Worm (Caenorhabditis elegans): Measurements from ENCODE around the gene fipr-7.

fipr-7 gene

ce11 chrV:10275619-10276018 lies 46.0 kb downstream of the fipr-7 start, which contains the start of gene Y22F5A.11:
Gene Y22F5A.11, minus strand, starts transcription at chrV:10275646.
- TF ChIP-seq ref-1 (GFP tag; conservative IDR thresholded peaks at IDR 0.05) (no peak), cog-1 (tag; optimal IDR thresholded peaks at IDR 0.05) (no peak), tab-1 (GFP tag; IDR thresholded peaks at IDR 0.05) (no peak), ztf-23 (GFP tag; IDR thresholded peaks at IDR 0.05) (no peak), T22C8.4 (GFP tag; IDR thresholded peaks at IDR 0.05) (no peak), flt-1 (GFP tag; IDR thresholded peaks at IDR 0.05) (no peak), klf-2 (GFP tag; conservative IDR thresholded peaks at IDR 0.05) (no peak), ztf-29 (GFP tag; IDR thresholded peaks at IDR 0.05) (no peak), med-1 (GFP tag; optimal IDR thresholded peaks at IDR 0.05; ENCODE audit: insufficient read depth) (no peak)

DNA sequence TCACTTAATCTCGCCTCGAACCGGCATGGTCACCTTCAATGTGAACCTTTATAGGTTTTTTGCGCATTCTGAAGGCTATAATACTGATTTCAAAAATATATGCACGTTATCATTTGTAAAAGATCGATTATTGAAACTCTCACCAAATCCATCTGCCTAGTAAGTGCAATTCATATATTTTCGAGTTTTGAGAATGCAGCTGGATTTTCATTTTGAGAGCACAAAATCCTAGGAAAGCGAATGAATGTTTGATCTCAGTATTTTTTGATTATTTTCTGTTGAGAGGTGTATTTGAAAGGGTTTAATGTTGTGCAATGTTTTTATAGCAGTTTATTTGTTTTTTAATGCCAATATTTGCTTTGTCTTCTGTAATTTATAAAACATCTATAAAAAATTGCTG lies 46.4 kb downstream of the fipr-7 start:
- TF ChIP-seq tab-1 (GFP tag; IDR thresholded peaks at IDR 0.05) (no peak), med-1 (GFP tag; optimal IDR thresholded peaks at IDR 0.05; ENCODE audit: insufficient read depth) (no peak), ztf-29 (GFP tag; IDR thresholded peaks at IDR 0.05) (no peak), flt-1 (GFP tag; IDR thresholded peaks at IDR 0.05) (no peak), klf-2 (GFP tag; conservative IDR thresholded peaks at IDR 0.05) (no peak), T22C8.4 (GFP tag; IDR thresholded peaks at IDR 0.05) (no peak), ztf-23 (GFP tag; IDR thresholded peaks at IDR 0.05) (no peak), cog-1 (tag; optimal IDR thresholded peaks at IDR 0.05) (no peak), ref-1 (GFP tag; conservative IDR thresholded peaks at IDR 0.05) (no peak)

DNA sequence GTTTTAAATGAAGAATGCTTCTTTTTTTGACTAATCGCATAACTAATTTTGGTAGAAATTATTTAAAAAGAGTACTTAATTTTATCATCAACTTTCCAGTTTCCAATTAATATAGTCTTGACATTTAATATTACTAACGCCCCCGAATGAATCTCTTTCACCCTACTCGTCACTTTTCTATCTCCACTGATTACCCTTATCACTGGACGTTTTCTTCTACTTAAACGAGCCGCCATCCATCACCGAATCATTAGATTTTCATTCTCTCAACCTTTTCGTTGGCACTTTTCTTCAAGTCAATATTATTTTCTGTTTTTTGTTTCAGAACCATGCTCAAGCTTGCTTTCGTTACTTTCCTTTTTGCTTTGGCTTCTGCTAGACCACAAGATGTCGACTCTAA lies 48.0 kb downstream of the fipr-7 start, which contains the start of gene lys-1:
lys-1 (plus strand) TSS at position 326 of the 400 bp plus-strand sequence.
- no peak for TF ChIP-seq klf-2 (GFP tag; conservative IDR thresholded peaks at IDR 0.05)
- no peak for TF ChIP-seq cog-1 (tag; optimal IDR thresholded peaks at IDR 0.05)
- no peak for TF ChIP-seq ztf-23 (GFP tag; IDR thresholded peaks at IDR 0.05)
- no peak for TF ChIP-seq tab-1 (GFP tag; IDR thresholded peaks at IDR 0.05)

Data from whole organism, midembryonic.